Fruit fly (Drosophila melanogaster): ENCODE results near the gene CG31975.

CG31975 gene

dm6 chr2L:131466-132270, 9.1 kb downstream of the CG31975 start, which contains the start of gene Gs1:
Gs1 (plus strand) TSS chr2L:132077.
- peak; percentile 79 for TF ChIP-seq Ets98B (GFP tag; IDR thresholded peaks at IDR 0.05)
- peak; percentile 61 for TF ChIP-seq gl (tag; optimal IDR thresholded peaks at IDR 0.05)
- peak; percentile 71 for TF ChIP-seq CG12605 (GFP tag; IDR thresholded peaks at IDR 0.05)
- TF ChIP-seq D1 (tag; optimal IDR thresholded peaks at IDR 0.05), result no peak
- TF ChIP-seq CG10348 (GFP tag; IDR thresholded peaks at IDR 0.05), result no peak
- TF ChIP-seq CG9948 (tag; optimal IDR thresholded peaks at IDR 0.05), result no peak
- peak; percentile 13 for TF ChIP-seq Pif1B (GFP tag; optimal IDR thresholded peaks at IDR 0.05)
- TF ChIP-seq CG32121 (GFP tag; IDR thresholded peaks at IDR 0.05), result no peak
- TF ChIP-seq EcR (GFP tag; optimal IDR thresholded peaks at IDR 0.05), result peak; percentile 35
- TF ChIP-seq Pif1A (GFP tag; optimal IDR thresholded peaks at IDR 0.05), result peak; percentile 17
- TF ChIP-seq CG13204 (GFP tag; optimal IDR thresholded peaks at IDR 0.05), result peak; percentile 44
- peak; percentile 34 for TF ChIP-seq CG34367 (tag; optimal IDR thresholded peaks at IDR 0.05)
- TF ChIP-seq CG14655 (GFP tag; optimal IDR thresholded peaks at IDR 0.05), result peak; percentile 52
- peak; percentile 25 for TF ChIP-seq CG8301 (tag; optimal IDR thresholded peaks at IDR 0.05)
- peak; percentile 39; the same call in 1 of the 3 replicates for TF ChIP-seq fd96Ca (GFP tag; IDR thresholded peaks at IDR 0.05)
- TF ChIP-seq Snoo (tag; optimal IDR thresholded peaks at IDR 0.05), result no peak
- peak; percentile 2 for TF ChIP-seq CG15710 (tag; optimal IDR thresholded peaks at IDR 0.05)
- no peak for TF ChIP-seq CG8159 (tag; optimal IDR thresholded peaks at IDR 0.05)
- peak; percentile 60; the same call in 2 of the 3 replicates for TF ChIP-seq CG4496 (GFP tag; IDR thresholded peaks at IDR 0.05)

dm6 chr2L:130691-131090, 10.1 kb downstream of the CG31975 start, which contains the start of gene CG3164:
CG3164 (minus strand) TSS chr2L:130791.
- no peak for TF ChIP-seq CG8301 (tag; optimal IDR thresholded peaks at IDR 0.05)
- TF ChIP-seq CG9948 (tag; optimal IDR thresholded peaks at IDR 0.05), result no peak
- TF ChIP-seq CG8159 (tag; optimal IDR thresholded peaks at IDR 0.05), result no peak
- TF ChIP-seq CG15710 (tag; optimal IDR thresholded peaks at IDR 0.05), result no peak
- no peak for TF ChIP-seq CG4496 (GFP tag; IDR thresholded peaks at IDR 0.05)
- TF ChIP-seq fd96Ca (GFP tag; IDR thresholded peaks at IDR 0.05), result no peak
- no peak for TF ChIP-seq CG12605 (GFP tag; IDR thresholded peaks at IDR 0.05)

- TF ChIP-seq CG32121 (GFP tag; IDR thresholded peaks at IDR 0.05) (peak; percentile 69), CG8159 (tag; optimal IDR thresholded peaks at IDR 0.05) (peak; percentile 12), EcR (GFP tag; optimal IDR thresholded peaks at IDR 0.05) (peak; percentile 68), CG12605 (GFP tag; IDR thresholded peaks at IDR 0.05) (peak; percentile 80), CG4496 (GFP tag; IDR thresholded peaks at IDR 0.05) (peak; percentile 73), CG8301 (tag; optimal IDR thresholded peaks at IDR 0.05) (no peak), CG9948 (tag; optimal IDR thresholded peaks at IDR 0.05) (no peak), CG34367 (tag; optimal IDR thresholded peaks at IDR 0.05) (no peak), Pif1B (GFP tag; optimal IDR thresholded peaks at IDR 0.05) (peak; percentile 70), Ets98B (GFP tag; IDR thresholded peaks at IDR 0.05) (peak; percentile 57; the same call in 1 of the 2 replicates), rn (GFP tag; IDR thresholded peaks at IDR 0.05) (no peak), CG15710 (tag; optimal IDR thresholded peaks at IDR 0.05) (no peak), Pif1A (GFP tag; optimal IDR thresholded peaks at IDR 0.05) (peak; percentile 54), D1 (tag; optimal IDR thresholded peaks at IDR 0.05) (no peak), fd96Ca (GFP tag; IDR thresholded peaks at IDR 0.05) (peak; percentile 61; the same call in 1 of the 3 replicates), CG13204 (GFP tag; optimal IDR thresholded peaks at IDR 0.05) (peak; percentile 83), gl (tag; optimal IDR thresholded peaks at IDR 0.05) (peak; percentile 63), CG17806 (tag; optimal IDR thresholded peaks at IDR 0.05) (no peak), Snoo (tag; optimal IDR thresholded peaks at IDR 0.05) (peak; percentile 39), CG10348 (GFP tag; IDR thresholded peaks at IDR 0.05) (no peak)
These were observed 11.5 kb downstream of the CG31975 start for dm6 chr2L:128977-129941.

dm6 chr2L:128296-128715, 12.5 kb downstream of the CG31975 start:
- TF ChIP-seq CG32121 (GFP tag; IDR thresholded peaks at IDR 0.05), result no peak
- no peak for TF ChIP-seq CG15710 (tag; optimal IDR thresholded peaks at IDR 0.05)
- TF ChIP-seq CG13204 (GFP tag; optimal IDR thresholded peaks at IDR 0.05), result peak; percentile 25
- TF ChIP-seq Pif1B (GFP tag; optimal IDR thresholded peaks at IDR 0.05), result peak; percentile 31
- TF ChIP-seq EcR (GFP tag; optimal IDR thresholded peaks at IDR 0.05), result peak; percentile 53
- no peak for TF ChIP-seq CG10348 (GFP tag; IDR thresholded peaks at IDR 0.05)
- no peak for TF ChIP-seq CG8301 (tag; optimal IDR thresholded peaks at IDR 0.05)
- no peak for TF ChIP-seq Snoo (tag; optimal IDR thresholded peaks at IDR 0.05)
- TF ChIP-seq Pif1A (GFP tag; optimal IDR thresholded peaks at IDR 0.05), result peak; percentile 13
- TF ChIP-seq gl (tag; optimal IDR thresholded peaks at IDR 0.05), result peak; percentile 35
- TF ChIP-seq CG4496 (GFP tag; IDR thresholded peaks at IDR 0.05), result 0 out of 3 replicates have a peak, but pooled peaks have one; percentile 24

All from whole organism, pupa.